Fruit fly (Drosophila melanogaster): ENCODE results near the gene CG11537.

CG11537 gene

dm6 chr3L:3106908-3107821 is 36.1 kb downstream of the CG11537 start, which contains the start of gene Cht7 (continued):
- TF ChIP-seq Tbp (GFP tag; optimal IDR thresholded peaks at IDR 0.05), result no peak
- TF ChIP-seq CG8359 (GFP tag; optimal IDR thresholded peaks at IDR 0.05; ENCODE audit: borderline replicate concordance), result peak; percentile 56
- TF ChIP-seq CG30403 (GFP tag; optimal IDR thresholded peaks at IDR 0.05), result peak; percentile 91
- TF ChIP-seq CG7987 (GFP tag; optimal IDR thresholded peaks at IDR 0.05), result peak; percentile 39
- peak; percentile 78 for TF ChIP-seq CG12769 (tag; optimal IDR thresholded peaks at IDR 0.05)
- TF ChIP-seq CG9215 (GFP tag; IDR thresholded peaks at IDR 0.05), result peak; percentile 74
- peak in 1 of 3 experiments; percentile 83 for TF ChIP-seq lola (GFP tag; optimal IDR thresholded peaks at IDR 0.05)
- no peak for TF ChIP-seq sna (GFP tag; IDR thresholded peaks at IDR 0.05; ENCODE audit: partially characterized antibody)
- TF ChIP-seq CG3847 (GFP tag; IDR thresholded peaks at IDR 0.05), result peak; percentile 83
- peak; percentile 60 for TF ChIP-seq CG34376 (GFP tag; optimal IDR thresholded peaks at IDR 0.05)
- TF ChIP-seq zen2 (GFP tag; IDR thresholded peaks at IDR 0.05; ENCODE audit: partially characterized antibody), result no peak
- peak; percentile 46; the same call in 1 of the 2 replicates for TF ChIP-seq chm (GFP tag; IDR thresholded peaks at IDR 0.05)
- TF ChIP-seq CG12391 (tag; optimal IDR thresholded peaks at IDR 0.05), result peak; percentile 90
- TF ChIP-seq CG11085 (GFP tag; IDR thresholded peaks at IDR 0.05), result peak; percentile 50; the same call in 1 of the 2 replicates
- peak; percentile 90 for TF ChIP-seq Hmr (GFP tag; optimal IDR thresholded peaks at IDR 0.05)
- peak; percentile 91 for TF ChIP-seq CG8924 (tag; optimal IDR thresholded peaks at IDR 0.05)
- TF ChIP-seq scrt (GFP tag; optimal IDR thresholded peaks at IDR 0.05), result peak; percentile 75
- peak; percentile 90 for TF ChIP-seq Ptx1 (GFP tag; IDR thresholded peaks at IDR 0.05)
- TF ChIP-seq gsb (GFP tag; IDR thresholded peaks at IDR 0.05), result peak; percentile 71
- peak in 1 of 2 experiments; percentile 39 for TF ChIP-seq insv (GFP tag; optimal IDR thresholded peaks at IDR 0.05)
- peak; percentile 84 for TF ChIP-seq salm (tag; optimal IDR thresholded peaks at IDR 0.05)
- TF ChIP-seq ken (GFP tag; IDR thresholded peaks at IDR 0.05), result peak; percentile 76
- peak; percentile 69 for TF ChIP-seq CG10431 (GFP tag; optimal IDR thresholded peaks at IDR 0.05)
- TF ChIP-seq MBD-R2 (GFP tag; IDR thresholded peaks at IDR 0.05), result peak; percentile 49
- no peak for TF ChIP-seq CG42726 (GFP tag; IDR thresholded peaks at IDR 0.05; ENCODE audit: partially characterized antibody)
- peak; percentile 96 for TF ChIP-seq Med (GFP tag)
- peak; percentile 32 for TF ChIP-seq repo (GFP tag; optimal IDR thresholded peaks at IDR 0.05)
- TF ChIP-seq BtbVII (GFP tag; optimal IDR thresholded peaks at IDR 0.05), result peak; percentile 76
- peak; percentile 51 for TF ChIP-seq Mes4 (GFP tag; optimal IDR thresholded peaks at IDR 0.05)
- TF ChIP-seq sens-2 (GFP tag; IDR thresholded peaks at IDR 0.05), result peak; percentile 54; the same call in 1 of the 2 replicates
- TF ChIP-seq Xrp1 (GFP tag; IDR thresholded peaks at IDR 0.05), result peak; percentile 90
- TF ChIP-seq dmrt99B (tag; optimal IDR thresholded peaks at IDR 0.05), result peak; percentile 91
- TF ChIP-seq klu (GFP tag; IDR thresholded peaks at IDR 0.05), result peak; percentile 79; the same call in 1 of the 2 replicates
- peak; percentile 66; the same call in 3 of the 4 replicates for TF ChIP-seq Gug (GFP tag; IDR thresholded peaks at IDR 0.05)
- peak; percentile 50 for TF ChIP-seq NC2α (GFP tag; optimal IDR thresholded peaks at IDR 0.05)
- peak; percentile 8 for TF ChIP-seq ftz-f1 (GFP tag; optimal IDR thresholded peaks at IDR 0.05)
- TF ChIP-seq CG17186 (GFP tag; optimal IDR thresholded peaks at IDR 0.05), result peak; percentile 18
- TF ChIP-seq nerfin-1 (tag; optimal IDR thresholded peaks at IDR 0.05), result peak; percentile 58
- TF ChIP-seq YL-1 (GFP tag; optimal IDR thresholded peaks at IDR 0.05), result peak; percentile 47
- no peak for TF ChIP-seq fru (optimal IDR thresholded peaks at IDR 0.05)
- TF ChIP-seq Hmx (GFP tag; optimal IDR thresholded peaks at IDR 0.05), result peak; percentile 47
- no peak for TF ChIP-seq C15 (GFP tag; IDR thresholded peaks at IDR 0.05)
- peak; percentile 76 for TF ChIP-seq croc (GFP tag; conservative IDR thresholded peaks at IDR 0.05)
- TF ChIP-seq CG17802 (tag; optimal IDR thresholded peaks at IDR 0.05), result peak; percentile 22
- TF ChIP-seq ERR (GFP tag; optimal IDR thresholded peaks at IDR 0.05), result peak; percentile 3
- no peak for TF ChIP-seq gfzf (GFP tag; optimal IDR thresholded peaks at IDR 0.05)
- peak; percentile 61 for TF ChIP-seq kay (GFP tag; optimal IDR thresholded peaks at IDR 0.05)
- peak; percentile 88 for TF ChIP-seq az2 (GFP tag; optimal IDR thresholded peaks at IDR 0.05)

All from whole organism, embryonic.